Worm (Caenorhabditis elegans) whole organism, mixed stage, embryonic: ENCODE data around the gene tbx-41.

Experiments used
- bed-3 ChIP-seq: fragments of 200-800 bp; sonication (Bioruptor generic); optimal IDR thresholded peaks from 3 replicates; lab custom pipeline; 2018; ENCODE audit warnings: mild to moderate bottlenecking, missing genetic modification characterization, moderate library complexity, missing compliant biosample characterization
- blmp-1 ChIP-seq: fragments of 150-350 bp; optimal IDR thresholded peaks from 2 replicates; lab custom pipeline; 2014; ENCODE audit warnings: missing biosample characterization, missing genetic modification characterization
- lin-13 ChIP-seq: fragments of 150-350 bp; optimal IDR thresholded peaks from 2 replicates; lab custom pipeline; 2014; ENCODE audit warnings: missing biosample characterization, missing genetic modification characterization
- mep-1 ChIP-seq: fragments of 150-350 bp; optimal IDR thresholded peaks from 2 replicates; lab custom pipeline; 2017; ENCODE audit warnings: missing biosample characterization, missing genetic modification reagents, missing genetic modification characterization, inconsistent platforms
- mls-2 ChIP-seq: sonication (generic microtip); optimal IDR thresholded peaks from 2 replicates; lab custom pipeline; 2016; ENCODE audit warnings: mild to moderate bottlenecking, missing genetic modification characterization, moderate library complexity, missing compliant biosample characterization
- nhr-76 ChIP-seq: sonication (generic microtip); optimal IDR thresholded peaks from 2 replicates; lab custom pipeline; 2017; ENCODE audit warnings: missing biosample characterization, missing genetic modification characterization
- sptf-1 ChIP-seq: sonication (generic microtip); optimal IDR thresholded peaks from 2 replicates; lab custom pipeline; 2017; ENCODE audit warnings: mild to moderate bottlenecking, missing genetic modification characterization, moderate library complexity, missing compliant biosample characterization
- unc-39 ChIP-seq: fragments of 150-350 bp; optimal IDR thresholded peaks from 2 replicates; lab custom pipeline; 2014; ENCODE audit warnings: missing biosample characterization, missing genetic modification characterization
- unc-62 ChIP-seq: fragments of 150-350 bp; optimal IDR thresholded peaks from 2 replicates; lab custom pipeline; 2014; ENCODE audit warnings: missing biosample characterization, missing genetic modification reagents, missing genetic modification characterization

DNA sequence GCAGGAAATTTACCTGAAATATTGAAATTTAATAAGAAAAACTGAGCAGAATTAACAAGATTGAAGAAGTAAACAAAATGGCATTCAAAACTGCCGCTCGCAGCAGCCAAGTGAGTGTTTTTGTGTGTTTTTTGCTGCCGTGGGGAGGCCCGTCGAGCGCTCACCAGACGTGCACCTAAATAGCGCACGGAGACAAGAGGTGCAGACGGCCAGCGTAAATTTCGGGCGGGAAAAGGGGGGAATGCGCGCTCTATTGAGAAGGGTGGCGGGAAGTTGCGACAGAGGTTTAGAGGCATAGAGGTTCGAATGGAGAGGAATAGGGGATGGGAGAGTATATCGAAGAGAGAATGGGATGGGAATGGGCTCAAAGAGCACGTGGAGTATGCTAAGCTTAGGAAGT is 8.9 kb upstream of the tbx-41 start, which contains the start of gene ceh-39:
- peak; percentile 27 for TF ChIP-seq unc-62 (GFP tag; lab: Kevin White, UChicago)
- TF ChIP-seq blmp-1 (tag; lab: Kevin White, UChicago) = no peak
- no peak for TF ChIP-seq bed-3 (GFP tag; lab: Kevin White, UChicago)
- peak; percentile 52 for TF ChIP-seq lin-13 (tag; lab: Kevin White, UChicago)
- no peak for TF ChIP-seq unc-39 (tag; lab: Kevin White, UChicago)
- TF ChIP-seq mls-2 (tag; lab: Kevin White, UChicago) = peak; percentile 12
- TF ChIP-seq mep-1 (tag; lab: Kevin White, UChicago) = peak; percentile 64
- TF ChIP-seq nhr-76 (tag; lab: Kevin White, UChicago) = no peak
- TF ChIP-seq sptf-1 (tag; lab: Kevin White, UChicago) = peak; percentile 67
